Worm (Caenorhabditis elegans) whole organism, late embryonic: Measurements from ENCODE around the gene F07F6.8.

Source experiments
- ama-1 ChIP-seq: fragments of 150-350 bp; optimal IDR thresholded peaks from 2 replicates; lab custom pipeline; 2014
- ceh-19 ChIP-seq: fragments of 200-800 bp; sonication (Bioruptor generic); optimal IDR thresholded peaks from 2 replicates; lab custom pipeline; 2018; ENCODE audit warnings: mild to moderate bottlenecking, missing genetic modification characterization, missing compliant biosample characterization
- ceh-31 ChIP-seq: sonication (generic microtip); optimal IDR thresholded peaks from 2 replicates; lab custom pipeline; 2016; ENCODE audit warnings: missing genetic modification characterization, missing compliant biosample characterization
- ceh-48 ChIP-seq: sonication (generic microtip); optimal IDR thresholded peaks from 2 replicates; lab custom pipeline; 2016; ENCODE audit warnings: missing genetic modification characterization, inconsistent platforms, missing compliant biosample characterization
- elt-2 ChIP-seq: sonication (generic microtip); optimal IDR thresholded peaks from 2 replicates; lab custom pipeline; 2016; ENCODE audit warnings: missing genetic modification reagents, missing genetic modification characterization, missing compliant biosample characterization
- eyg-1 ChIP-seq: sonication (generic microtip); optimal IDR thresholded peaks from 2 replicates; lab custom pipeline; 2016; ENCODE audit warnings: missing genotype, missing genetic modification characterization, missing compliant biosample characterization
- fkh-10 ChIP-seq: fragments of 150-350 bp; optimal IDR thresholded peaks from 2 replicates; lab custom pipeline; 2014; ENCODE audit warnings: missing biosample characterization, missing genetic modification reagents, missing genetic modification characterization
- hlh-15 ChIP-seq: sonication (generic microtip); optimal IDR thresholded peaks from 2 replicates; lab custom pipeline; 2016; ENCODE audit warnings: missing genetic modification characterization, missing compliant biosample characterization
- lim-6 ChIP-seq: sonication (generic microtip); optimal IDR thresholded peaks from 2 replicates; lab custom pipeline; 2016; ENCODE audit warnings: missing genetic modification characterization, missing compliant biosample characterization
- npax-4 ChIP-seq: sonication (generic microtip); optimal IDR thresholded peaks from 2 replicates; lab custom pipeline; 2016; ENCODE audit warnings: missing genetic modification characterization, missing compliant biosample characterization
- pax-1 ChIP-seq: fragments of 150-350 bp; optimal IDR thresholded peaks from 2 replicates; lab custom pipeline; 2014; ENCODE audit warnings: missing biosample characterization, missing genetic modification characterization
- unc-55 ChIP-seq: sonication (generic microtip); optimal IDR thresholded peaks from 2 replicates; lab custom pipeline; 2017; ENCODE audit warnings: missing biosample characterization, missing genetic modification reagents, missing genetic modification characterization
- ztf-16 ChIP-seq: sonication (generic microtip); optimal IDR thresholded peaks from 2 replicates; lab custom pipeline; 2017; ENCODE audit warnings: missing genetic modification characterization, missing compliant biosample characterization

- TF ChIP-seq unc-55 (GFP tag; lab: Kevin White, UChicago) (no peak), fkh-10 (GFP tag; lab: Kevin White, UChicago) (no peak), ceh-31 (no peak), ceh-19 (no peak), lim-6 (tag; lab: Kevin White, UChicago) (no peak), elt-2 (no peak), ceh-48 (no peak), eyg-1 (tag; lab: Kevin White, UChicago) (no peak), ztf-16 (tag; lab: Kevin White, UChicago) (no peak), npax-4 (tag; lab: Kevin White, UChicago) (no peak), hlh-15 (no peak), ama-1 (no peak), pax-1 (tag; lab: Kevin White, UChicago) (no peak)
Observed at ce11 chrII:5425633-5426032, at the start of gene F07F6.8.
